Worm (Caenorhabditis elegans): ENCODE measurements around the gene ugt-47.

Gene ugt-47

ce11 chrV:10107309-10107708 lies 8.9 kb upstream of the ugt-47 start, which contains the start of gene C08B6.11:
Gene C08B6.11 (plus strand): TSS chrV:10107609.
- TF ChIP-seq B0310.2 (tag; optimal IDR thresholded peaks at IDR 0.05) (no peak), ets-7 (tag; optimal IDR thresholded peaks at IDR 0.05) (no peak), ceh-36 (tag; optimal IDR thresholded peaks at IDR 0.05) (no peak), flt-1 (GFP tag; IDR thresholded peaks at IDR 0.05) (no peak), sea-1 (GFP tag; conservative IDR thresholded peaks at IDR 0.05) (no peak), aly-1 (tag; optimal IDR thresholded peaks at IDR 0.05) (no peak), F13C5.2 (tag; optimal IDR thresholded peaks at IDR 0.05) (no peak), tbx-37 (GFP tag; conservative IDR thresholded peaks at IDR 0.05) (no peak), hmg-4 (GFP tag; optimal IDR thresholded peaks at IDR 0.05) (no peak), tbx-11 (GFP tag; IDR thresholded peaks at IDR 0.05) (no peak), scrt-1 (GFP tag; IDR thresholded peaks at IDR 0.05) (no peak)

ce11 chrV:10105412-10105811 lies 7.0 kb upstream of the ugt-47 start, which contains the start of gene C08B6.2:
Gene C08B6.2 (plus strand): TSS chrV:10105712.
- TF ChIP-seq flt-1 (GFP tag; IDR thresholded peaks at IDR 0.05): no peak
- TF ChIP-seq hmbx-1 (tag; optimal IDR thresholded peaks at IDR 0.05): no peak
- TF ChIP-seq ama-1 (optimal IDR thresholded peaks at IDR 0.05): no peak
- TF ChIP-seq ets-7 (tag; optimal IDR thresholded peaks at IDR 0.05): no peak
- no peak for TF ChIP-seq B0310.2 (tag; optimal IDR thresholded peaks at IDR 0.05)
- TF ChIP-seq hnd-1 (tag; optimal IDR thresholded peaks at IDR 0.05): no peak
- no peak for TF ChIP-seq tbx-11 (GFP tag; IDR thresholded peaks at IDR 0.05)
- TF ChIP-seq ceh-36 (tag; optimal IDR thresholded peaks at IDR 0.05): no peak
- no peak for TF ChIP-seq aly-1 (tag; optimal IDR thresholded peaks at IDR 0.05)
- TF ChIP-seq pes-1 (GFP tag; IDR thresholded peaks at IDR 0.05): no peak

ce11 chrV:10104785-10105310 lies 6.5 kb upstream of the ugt-47 start, which contains the start of gene ugt-17:
Gene ugt-17 (minus strand): TSS chrV:10104964.
- no peak for TF ChIP-seq B0310.2 (tag; optimal IDR thresholded peaks at IDR 0.05)
- TF ChIP-seq tbx-37 (GFP tag; conservative IDR thresholded peaks at IDR 0.05): no peak
- TF ChIP-seq ceh-13 (GFP tag; optimal IDR thresholded peaks at IDR 0.05): no peak
- no peak for TF ChIP-seq tbx-11 (GFP tag; IDR thresholded peaks at IDR 0.05)
- no peak for TF ChIP-seq aly-1 (tag; optimal IDR thresholded peaks at IDR 0.05)
- no peak for TF ChIP-seq hnd-1 (tag; optimal IDR thresholded peaks at IDR 0.05)
- TF ChIP-seq sea-1 (GFP tag; conservative IDR thresholded peaks at IDR 0.05): no peak
- no peak for TF ChIP-seq tra-4 (tag; optimal IDR thresholded peaks at IDR 0.05)
- no peak for TF ChIP-seq ama-1 (optimal IDR thresholded peaks at IDR 0.05)
- no peak for TF ChIP-seq pes-1 (GFP tag; IDR thresholded peaks at IDR 0.05)
- TF ChIP-seq ets-7 (tag; optimal IDR thresholded peaks at IDR 0.05): no peak
- no peak for TF ChIP-seq scrt-1 (GFP tag; IDR thresholded peaks at IDR 0.05)
- TF ChIP-seq hmg-4 (GFP tag; optimal IDR thresholded peaks at IDR 0.05): no peak
- no peak for TF ChIP-seq ceh-36 (tag; optimal IDR thresholded peaks at IDR 0.05)
- no peak for TF ChIP-seq F13C5.2 (tag; optimal IDR thresholded peaks at IDR 0.05)
- no peak for TF ChIP-seq hmbx-1 (tag; optimal IDR thresholded peaks at IDR 0.05)
- TF ChIP-seq flt-1 (GFP tag; IDR thresholded peaks at IDR 0.05): no peak

ce11 chrV:10103811-10104210 lies 5.4 kb upstream of the ugt-47 start:
- TF ChIP-seq tbx-37 (GFP tag; conservative IDR thresholded peaks at IDR 0.05) (no peak), pes-1 (GFP tag; IDR thresholded peaks at IDR 0.05) (no peak)

ce11 chrV:10101916-10102315 lies 3.5 kb upstream of the ugt-47 start, which contains the start of gene C08B6.14:
Gene C08B6.14 (minus strand): TSS chrV:10102016.
- TF ChIP-seq scrt-1 (GFP tag; IDR thresholded peaks at IDR 0.05) (no peak), hmg-4 (GFP tag; optimal IDR thresholded peaks at IDR 0.05) (no peak), hmbx-1 (tag; optimal IDR thresholded peaks at IDR 0.05) (no peak), tbx-37 (GFP tag; conservative IDR thresholded peaks at IDR 0.05) (no peak), ets-7 (tag; optimal IDR thresholded peaks at IDR 0.05) (no peak)

ce11 chrV:10096932-10097331 lies 1.5 kb downstream of the ugt-47 start:
- TF ChIP-seq B0310.2 (tag; optimal IDR thresholded peaks at IDR 0.05) (no peak), hmbx-1 (tag; optimal IDR thresholded peaks at IDR 0.05) (no peak), F13C5.2 (tag; optimal IDR thresholded peaks at IDR 0.05) (no peak), scrt-1 (GFP tag; IDR thresholded peaks at IDR 0.05) (no peak), ama-1 (optimal IDR thresholded peaks at IDR 0.05) (no peak), tbx-11 (GFP tag; IDR thresholded peaks at IDR 0.05) (no peak), sea-1 (GFP tag; conservative IDR thresholded peaks at IDR 0.05) (no peak), ceh-36 (tag; optimal IDR thresholded peaks at IDR 0.05) (no peak), hmg-4 (GFP tag; optimal IDR thresholded peaks at IDR 0.05) (no peak), tra-4 (tag; optimal IDR thresholded peaks at IDR 0.05) (no peak), hnd-1 (tag; optimal IDR thresholded peaks at IDR 0.05) (no peak), ets-7 (tag; optimal IDR thresholded peaks at IDR 0.05) (no peak), aly-1 (tag; optimal IDR thresholded peaks at IDR 0.05) (no peak), tbx-37 (GFP tag; conservative IDR thresholded peaks at IDR 0.05) (no peak), pes-1 (GFP tag; IDR thresholded peaks at IDR 0.05) (no peak), flt-1 (GFP tag; IDR thresholded peaks at IDR 0.05) (no peak), ceh-13 (GFP tag; optimal IDR thresholded peaks at IDR 0.05) (no peak)

- no peak for TF ChIP-seq sea-1 (GFP tag; conservative IDR thresholded peaks at IDR 0.05)
- TF ChIP-seq hmg-4 (GFP tag; optimal IDR thresholded peaks at IDR 0.05): no peak
- TF ChIP-seq ets-7 (tag; optimal IDR thresholded peaks at IDR 0.05): no peak
- no peak for TF ChIP-seq ceh-36 (tag; optimal IDR thresholded peaks at IDR 0.05)
- TF ChIP-seq ceh-13 (GFP tag; optimal IDR thresholded peaks at IDR 0.05): no peak
- TF ChIP-seq ama-1 (optimal IDR thresholded peaks at IDR 0.05): no peak
- no peak for TF ChIP-seq tbx-37 (GFP tag; conservative IDR thresholded peaks at IDR 0.05)
- no peak for TF ChIP-seq pes-1 (GFP tag; IDR thresholded peaks at IDR 0.05)
- no peak for TF ChIP-seq B0310.2 (tag; optimal IDR thresholded peaks at IDR 0.05)
- TF ChIP-seq tra-4 (tag; optimal IDR thresholded peaks at IDR 0.05): no peak
- TF ChIP-seq F13C5.2 (tag; optimal IDR thresholded peaks at IDR 0.05): no peak
- TF ChIP-seq flt-1 (GFP tag; IDR thresholded peaks at IDR 0.05): no peak
- no peak for TF ChIP-seq scrt-1 (GFP tag; IDR thresholded peaks at IDR 0.05)
- TF ChIP-seq hnd-1 (tag; optimal IDR thresholded peaks at IDR 0.05): no peak
- TF ChIP-seq hmbx-1 (tag; optimal IDR thresholded peaks at IDR 0.05): no peak
- no peak for TF ChIP-seq tbx-11 (GFP tag; IDR thresholded peaks at IDR 0.05)
- no peak for TF ChIP-seq aly-1 (tag; optimal IDR thresholded peaks at IDR 0.05)
Measured at ce11 chrV:10094374-10094773, 4.0 kb downstream of the ugt-47 start, which contains the start of gene srd-49. Gene srd-49 (plus strand): TSS chrV:10094674.

Measured in whole organism, early embryonic.